Worm (Caenorhabditis elegans) whole organism, L1 larva: ENCODE data around the gene K08E4.2.

Experiments
- C04F5.9 ChIP-seq: sonication (generic microtip); optimal IDR thresholded peaks from 2 replicates; lab custom pipeline; 2016; ENCODE audit warnings: missing genetic modification characterization, missing compliant biosample characterization
- C16A3.4 ChIP-seq: fragments of 150-350 bp; optimal IDR thresholded peaks from 2 replicates; lab custom pipeline; 2014; ENCODE audit warnings: missing biosample characterization, missing genetic modification characterization
- C34B4.2 ChIP-seq: sonication (generic microtip); optimal IDR thresholded peaks from 2 replicates; lab custom pipeline; 2017; ENCODE audit warnings: mild to moderate bottlenecking, missing genetic modification characterization, missing compliant biosample characterization
- Y116A8C.19 ChIP-seq: sonication (generic microtip); optimal IDR thresholded peaks from 2 replicates; lab custom pipeline; 2016; ENCODE audit warnings: missing compliant biosample characterization, missing genetic modification characterization, borderline replicate concordance
- blmp-1 ChIP-seq: fragments of 150-350 bp; optimal IDR thresholded peaks from 2 replicates; lab custom pipeline; 2014; ENCODE audit warnings: missing biosample characterization, missing genetic modification characterization
- ceh-82 ChIP-seq, 3 experiments: fragments of 150-350 bp in 1 of 3; sonication (generic microtip) in 2 of 3; optimal IDR thresholded peaks; 2 replicates each; lab custom pipeline; 2014 to 2017; ENCODE audit warnings: missing biosample characterization in 3 of 3, missing genetic modification characterization in 3 of 3
- ceh-88 ChIP-seq: fragments of 200-800 bp; sonication (Bioruptor generic); IDR thresholded peaks from 2 replicates; pipeline ENCODE4 v1.3.6; 2022; ENCODE audit warnings: missing genetic modification characterization, missing compliant biosample characterization
- ceh-90 ChIP-seq: sonication (generic microtip); optimal IDR thresholded peaks from 2 replicates; lab custom pipeline; 2016; ENCODE audit warnings: missing genetic modification characterization, missing compliant biosample characterization
- dpl-1 ChIP-seq, 3 experiments: fragments of 150-350 bp in 2 of 3; sonication (generic microtip) in 1 of 3; optimal IDR thresholded peaks; 2 replicates each; lab custom pipeline; 2014 to 2017; ENCODE audit warnings: missing biosample characterization in 3 of 3, missing genetic modification characterization in 3 of 3, missing genetic modification reagents in 3 of 3
- efl-1 ChIP-seq, 4 experiments: fragments of 150-350 bp; optimal IDR thresholded peaks in 3 of 4; peaks in 1 of 4; 1 replicate in 1 of 4; 2 replicates in 3 of 4; lab custom pipeline; 2014; ENCODE audit warnings: missing biosample characterization in 2 of 4, missing genetic modification characterization in 2 of 4, missing genetic modification reagents in 2 of 4
- efl-3 ChIP-seq: fragments of 200-800 bp; sonication (Bioruptor generic); optimal IDR thresholded peaks from 2 replicates; lab custom pipeline; 2018; ENCODE audit warnings: mild to moderate bottlenecking, missing genetic modification characterization, missing compliant biosample characterization
- egl-13 ChIP-seq: sonication (generic microtip); optimal IDR thresholded peaks from 2 replicates; lab custom pipeline; 2016; ENCODE audit warnings: missing genotype, missing genetic modification reagents, missing genetic modification characterization, missing compliant biosample characterization
- egl-27 ChIP-seq, 2 experiments: fragments of 150-350 bp in 1 of 2; sonication (generic microtip); optimal IDR thresholded peaks; 3 replicates each; lab custom pipeline; 2017 to 2018; ENCODE audit warnings: missing biosample characterization in 2 of 2, missing genetic modification characterization in 2 of 2, missing genetic modification reagents in 2 of 2
- elt-3 ChIP-seq, 6 experiments: fragments of 150-350 bp in 1 of 6; sonication (generic microtip); optimal IDR thresholded peaks; 2 replicates each; lab custom pipeline; 2017 to 2018; ENCODE audit warnings: missing biosample characterization in 6 of 6, missing genetic modification characterization in 6 of 6, inconsistent platforms in 1 of 6
- fkh-10 ChIP-seq: sonication (generic microtip); optimal IDR thresholded peaks from 2 replicates; lab custom pipeline; 2017; ENCODE audit warnings: missing biosample characterization, missing genetic modification reagents, missing genetic modification characterization
- fkh-8 ChIP-seq: sonication (generic microtip); optimal IDR thresholded peaks from 2 replicates; lab custom pipeline; 2016; ENCODE audit warnings: mild to moderate bottlenecking, missing genetic modification characterization, missing compliant biosample characterization
- fos-1 ChIP-seq: fragments of 150-350 bp; optimal IDR thresholded peaks from 2 replicates; lab custom pipeline; 2014; ENCODE audit warnings: missing biosample characterization, missing genetic modification characterization
- grh-1 ChIP-seq: fragments of 200-800 bp; sonication (Bioruptor generic); IDR thresholded peaks from 2 replicates; pipeline ENCODE4 v1.3.6; 2022; ENCODE audit warnings: missing genetic modification reagents, missing genetic modification characterization, missing compliant biosample characterization
- hlh-17 ChIP-seq: fragments of 200-800 bp; sonication (Bioruptor generic); optimal IDR thresholded peaks from 2 replicates; lab custom pipeline; 2018; ENCODE audit warnings: missing genetic modification characterization, mild to moderate bottlenecking, missing compliant biosample characterization, moderate library complexity, borderline replicate concordance
- hlh-4 ChIP-seq: sonication (generic microtip); optimal IDR thresholded peaks from 2 replicates; lab custom pipeline; 2016; ENCODE audit warnings: mild to moderate bottlenecking, missing genetic modification characterization, missing compliant biosample characterization
- irx-1 ChIP-seq: sonication (generic microtip); optimal IDR thresholded peaks from 2 replicates; lab custom pipeline; 2016; ENCODE audit warnings: missing genetic modification characterization, missing compliant biosample characterization
- jun-1 ChIP-seq: fragments of 150-350 bp; optimal IDR thresholded peaks from 2 replicates; lab custom pipeline; 2014; ENCODE audit warnings: missing biosample characterization, missing genetic modification reagents, missing genetic modification characterization
- lin-14 ChIP-seq: fragments of 200-800 bp; sonication (Bioruptor generic); optimal IDR thresholded peaks from 2 replicates; lab custom pipeline; 2018; ENCODE audit warnings: mild to moderate bottlenecking, missing genetic modification characterization, moderate library complexity, missing compliant biosample characterization
- lin-15B ChIP-seq: fragments of 150-350 bp; sonication (generic microtip); optimal IDR thresholded peaks from 3 replicates; lab custom pipeline; 2014; ENCODE audit warnings: missing biosample characterization, missing genetic modification characterization
- lin-39 ChIP-seq: fragments of 150-350 bp; optimal IDR thresholded peaks from 2 replicates; lab custom pipeline; 2014; ENCODE audit warnings: missing biosample characterization, missing genetic modification reagents, missing genetic modification characterization
- lir-3 ChIP-seq: sonication (generic microtip); optimal IDR thresholded peaks from 2 replicates; lab custom pipeline; 2016; ENCODE audit warnings: mild to moderate bottlenecking, missing genetic modification characterization, moderate library complexity, missing compliant biosample characterization; ENCODE audit not compliant: poor library complexity
- mab-9 ChIP-seq: fragments of 200-800 bp; sonication (Bioruptor generic); IDR thresholded peaks from 2 replicates; pipeline ENCODE4 v1.3.6; 2022; ENCODE audit warnings: missing genetic modification reagents, missing genetic modification characterization, missing compliant biosample characterization
- mdl-1 ChIP-seq, 2 experiments: fragments of 150-350 bp; optimal IDR thresholded peaks; 2 replicates each; lab custom pipeline; 2014 to 2017; ENCODE audit warnings: missing biosample characterization in 2 of 2, missing genetic modification characterization in 2 of 2, inconsistent platforms in 1 of 2
- mep-1 ChIP-seq: fragments of 150-350 bp; optimal IDR thresholded peaks from 2 replicates; lab custom pipeline; 2014; ENCODE audit warnings: missing biosample characterization, missing genetic modification characterization
- nhr-11 ChIP-seq: fragments of 150-350 bp; optimal IDR thresholded peaks from 2 replicates; lab custom pipeline; 2014; ENCODE audit warnings: missing biosample characterization, missing genetic modification characterization
- nhr-12 ChIP-seq: sonication (generic microtip); optimal IDR thresholded peaks from 2 replicates; lab custom pipeline; 2017; ENCODE audit warnings: missing biosample characterization, missing genetic modification characterization
- nhr-20 ChIP-seq: sonication (generic microtip); optimal IDR thresholded peaks from 2 replicates; lab custom pipeline; 2016; ENCODE audit warnings: mild to moderate bottlenecking, missing genetic modification characterization, missing compliant biosample characterization
- nhr-237 ChIP-seq: fragments of 150-350 bp; optimal IDR thresholded peaks from 2 replicates; lab custom pipeline; 2014; ENCODE audit warnings: missing biosample characterization, missing genetic modification characterization
- nhr-28 ChIP-seq: fragments of 150-350 bp; optimal IDR thresholded peaks from 2 replicates; lab custom pipeline; 2014; ENCODE audit warnings: missing biosample characterization, missing genetic modification characterization
- nhr-76 ChIP-seq: sonication (generic microtip); optimal IDR thresholded peaks from 2 replicates; lab custom pipeline; 2017; ENCODE audit warnings: missing biosample characterization, missing genetic modification characterization
- nhr-84 ChIP-seq: sonication (generic microtip); optimal IDR thresholded peaks from 2 replicates; lab custom pipeline; 2017; ENCODE audit warnings: missing biosample characterization, missing genetic modification characterization
- nhr-85 ChIP-seq: sonication (generic microtip); peaks from one replicate; lab custom pipeline; 2016; ENCODE audit warnings: missing genetic modification characterization, inconsistent platforms, missing compliant biosample characterization
- nhr-90 ChIP-seq: sonication (generic microtip); optimal IDR thresholded peaks from 2 replicates; lab custom pipeline; 2016; ENCODE audit warnings: mild to moderate bottlenecking, missing genetic modification characterization, missing compliant biosample characterization; ENCODE audit not compliant: poor library complexity
- rnt-1 ChIP-seq: sonication (generic microtip); optimal IDR thresholded peaks from 2 replicates; lab custom pipeline; 2016; ENCODE audit warnings: mild to moderate bottlenecking, missing genetic modification characterization, moderate library complexity, missing compliant biosample characterization
- snpc-4 ChIP-seq: fragments of 150-350 bp; optimal IDR thresholded peaks from 2 replicates; lab custom pipeline; 2014; ENCODE audit warnings: missing biosample characterization, missing genetic modification characterization
- sox-4 ChIP-seq: sonication (generic microtip); optimal IDR thresholded peaks from 2 replicates; lab custom pipeline; 2016; ENCODE audit warnings: missing genetic modification characterization, missing compliant biosample characterization
- sptf-1 ChIP-seq: fragments of 150-350 bp; optimal IDR thresholded peaks from 2 replicates; lab custom pipeline; 2014; ENCODE audit warnings: missing biosample characterization, missing genetic modification characterization
- sup-37 ChIP-seq: fragments of 200-800 bp; sonication (Bioruptor generic); optimal IDR thresholded peaks from 2 replicates; lab custom pipeline; 2018; ENCODE audit warnings: mild to moderate bottlenecking, missing genetic modification characterization, missing compliant biosample characterization
- tlp-1 ChIP-seq: fragments of 150-350 bp; optimal IDR thresholded peaks from 2 replicates; lab custom pipeline; 2014; ENCODE audit warnings: missing biosample characterization, missing genetic modification characterization
- unc-130 ChIP-seq: fragments of 150-350 bp; optimal IDR thresholded peaks from 2 replicates; lab custom pipeline; 2017; ENCODE audit warnings: missing biosample characterization, missing genetic modification characterization, inconsistent platforms
- unc-62 ChIP-seq: fragments of 150-350 bp; optimal IDR thresholded peaks from 2 replicates; lab custom pipeline; 2014; ENCODE audit warnings: missing biosample characterization, missing genetic modification reagents, missing genetic modification characterization
- xbp-1 ChIP-seq: sonication (generic microtip); optimal IDR thresholded peaks from 2 replicates; lab custom pipeline; 2016; ENCODE audit warnings: missing genetic modification characterization, missing compliant biosample characterization
- zip-4 ChIP-seq: fragments of 200-800 bp; sonication (Bioruptor generic); optimal IDR thresholded peaks from 2 replicates; lab custom pipeline; 2018; ENCODE audit warnings: mild to moderate bottlenecking, missing genetic modification characterization, moderate library complexity, missing compliant biosample characterization
- ztf-11 ChIP-seq, 2 experiments: sonication (generic microtip); optimal IDR thresholded peaks; 2 replicates each; lab custom pipeline; 2016 to 2017; ENCODE audit warnings: missing genetic modification characterization in 2 of 2, missing biosample characterization in 1 of 2, missing compliant biosample characterization in 1 of 2
- ztf-4 ChIP-seq: fragments of 150-350 bp; optimal IDR thresholded peaks from 2 replicates; lab custom pipeline; 2014; ENCODE audit warnings: missing biosample characterization, missing genetic modification characterization

K08E4.2 gene

ce11 chrIV:12089551-12089950, 33.1 kb upstream of the K08E4.2 start, which contains the start of gene F11A10.6:
Gene F11A10.6 (minus strand): TSS chrIV:12089651.
- TF ChIP-seq nhr-28 (tag; lab: Kevin White, UChicago): no peak
- TF ChIP-seq blmp-1 (tag; lab: Kevin White, UChicago): peak; percentile 27
- TF ChIP-seq snpc-4 (tag; lab: Kevin White, UChicago): no peak

ce11 chrIV:12088898-12089297, 32.4 kb upstream of the K08E4.2 start:
- no peak for TF ChIP-seq sup-37 (GFP tag; lab: Kevin White, UChicago)
- TF ChIP-seq unc-130: no peak
- TF ChIP-seq efl-1 (optimal IDR thresholded peaks at IDR 0.05; lab: Kevin White, UChicago): peak; percentile 43 to 61
- peak; percentile 42 to 84 for TF ChIP-seq efl-1 (GFP tag; optimal IDR thresholded peaks at IDR 0.05 in 1 of 2; lab: Kevin White, UChicago)
- TF ChIP-seq sox-4 (tag; lab: Kevin White, UChicago): no peak
- TF ChIP-seq xbp-1: no peak
- TF ChIP-seq irx-1 (tag; lab: Kevin White, UChicago): no peak
- TF ChIP-seq ceh-88 (GFP tag; lab: Robert Waterston, UW): no peak
- no peak for TF ChIP-seq Y116A8C.19 (tag; lab: Kevin White, UChicago)
- TF ChIP-seq egl-27 (tag; optimal IDR thresholded peaks at IDR 0.05; lab: Kevin White, UChicago): no peak
- TF ChIP-seq egl-13 (tag; lab: Kevin White, UChicago): no peak
- no peak for TF ChIP-seq snpc-4 (tag; lab: Kevin White, UChicago)
- no peak for TF ChIP-seq lir-3 (tag; lab: Kevin White, UChicago)
- TF ChIP-seq nhr-237 (tag; lab: Kevin White, UChicago): no peak
- TF ChIP-seq nhr-11 (tag; lab: Kevin White, UChicago): no peak
- no peak for TF ChIP-seq ztf-11 (tag; optimal IDR thresholded peaks at IDR 0.05; lab: Kevin White, UChicago)
- TF ChIP-seq unc-62 (GFP tag; lab: Kevin White, UChicago): no peak
- TF ChIP-seq C04F5.9 (tag; lab: Kevin White, UChicago): no peak
- TF ChIP-seq ceh-82 (tag; optimal IDR thresholded peaks at IDR 0.05; lab: Kevin White, UChicago): peak in 1 of 3 experiments; percentile 36
- TF ChIP-seq nhr-90: no peak
- no peak for TF ChIP-seq jun-1 (tag; lab: Kevin White, UChicago)
- no peak for TF ChIP-seq lin-39 (tag; lab: Kevin White, UChicago)
- no peak for TF ChIP-seq tlp-1 (tag; lab: Kevin White, UChicago)
- TF ChIP-seq grh-1 (GFP tag; lab: Robert Waterston, UW): no peak
- TF ChIP-seq fos-1 (tag; lab: Kevin White, UChicago): peak; percentile 7
- no peak for TF ChIP-seq sptf-1 (tag; lab: Kevin White, UChicago)
- no peak for TF ChIP-seq hlh-4 (tag; lab: Kevin White, UChicago)
- no peak for TF ChIP-seq zip-4
- TF ChIP-seq nhr-84 (tag; lab: Kevin White, UChicago): no peak
- TF ChIP-seq ceh-90 (tag; lab: Kevin White, UChicago): no peak
- no peak for TF ChIP-seq nhr-12 (tag; lab: Kevin White, UChicago)
- TF ChIP-seq nhr-85: no peak
- TF ChIP-seq ztf-4 (tag; lab: Kevin White, UChicago): no peak
- no peak for TF ChIP-seq efl-3 (GFP tag; lab: Kevin White, UChicago)
- no peak for TF ChIP-seq mab-9 (GFP tag; lab: Robert Waterston, UW)
- peak; percentile 27 for TF ChIP-seq C16A3.4
- TF ChIP-seq hlh-17 (GFP tag; lab: Kevin White, UChicago): no peak
- TF ChIP-seq mdl-1 (tag; optimal IDR thresholded peaks at IDR 0.05; lab: Kevin White, UChicago): no peak
- TF ChIP-seq nhr-20: peak; percentile 16
- no peak for TF ChIP-seq fkh-8
- no peak for TF ChIP-seq nhr-76 (tag; lab: Kevin White, UChicago)
- TF ChIP-seq mep-1: peak; percentile 69
- peak; percentile 42 for TF ChIP-seq rnt-1 (tag; lab: Kevin White, UChicago)
- no peak for TF ChIP-seq C34B4.2 (tag; lab: Kevin White, UChicago)
- peak; percentile 96 for TF ChIP-seq blmp-1 (tag; lab: Kevin White, UChicago)
- peak in 1 of 3 experiments; percentile 55 for TF ChIP-seq dpl-1 (GFP tag; optimal IDR thresholded peaks at IDR 0.05; lab: Kevin White, UChicago)
- TF ChIP-seq elt-3 (tag; optimal IDR thresholded peaks at IDR 0.05; lab: Kevin White, UChicago): no peak
- TF ChIP-seq lin-14 (GFP tag; lab: Kevin White, UChicago): no peak
- TF ChIP-seq lin-15B: peak; percentile 70
- no peak for TF ChIP-seq fkh-10 (GFP tag; lab: Kevin White, UChicago)
